Fruit fly (Drosophila melanogaster): ENCODE data around the gene Sod1.

The Sod1 gene

DNA sequence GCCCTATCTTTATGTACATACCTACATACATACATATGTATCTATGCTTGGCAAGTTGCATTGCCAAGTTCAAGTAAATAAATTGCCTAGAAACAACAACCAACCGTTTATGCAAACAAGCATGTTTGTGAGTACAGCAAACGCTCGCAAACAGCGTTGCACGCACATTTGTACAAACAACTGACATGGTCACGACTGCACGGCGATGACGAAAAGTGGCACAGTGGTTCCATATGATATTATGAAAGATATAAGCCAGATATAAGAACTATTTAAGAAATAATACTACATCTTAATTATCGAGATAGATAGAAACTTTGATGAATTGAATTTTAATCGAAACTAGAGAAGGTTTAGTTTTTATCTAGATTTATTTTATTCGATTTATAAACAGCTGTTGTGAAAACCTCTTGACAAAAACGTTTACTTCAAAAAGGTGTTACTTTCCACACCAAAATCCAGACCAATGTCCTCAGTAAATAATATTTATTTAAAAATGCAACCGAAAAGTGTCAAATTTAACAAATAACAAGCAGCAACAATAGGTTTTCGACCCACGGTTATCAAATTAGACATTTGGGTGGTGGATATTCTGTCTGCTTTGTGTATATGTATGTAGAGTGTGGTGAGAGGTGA is 23.6 kb downstream of the Sod1 start (continued):
- TF ChIP-seq vvl (GFP tag; IDR thresholded peaks at IDR 0.05), result peak; percentile 79
- TF ChIP-seq ind (GFP tag; optimal IDR thresholded peaks at IDR 0.05), result peak; percentile 87
- peak in 1 of 2 experiments; percentile 62 for TF ChIP-seq insv (GFP tag; optimal IDR thresholded peaks at IDR 0.05)
- TF ChIP-seq CG18764 (GFP tag; optimal IDR thresholded peaks at IDR 0.05), result peak; percentile 81
- TF ChIP-seq Lhr (GFP tag; optimal IDR thresholded peaks at IDR 0.05), result peak; percentile 81
- peak; percentile 27 for TF ChIP-seq pros (GFP tag; optimal IDR thresholded peaks at IDR 0.05)
- TF ChIP-seq Elba2 (GFP tag; optimal IDR thresholded peaks at IDR 0.05), result peak; percentile 65
- TF ChIP-seq Hr51 (GFP tag; optimal IDR thresholded peaks at IDR 0.05), result peak; percentile 68 to 97
- peak; percentile 86 for TF ChIP-seq unpg (GFP tag; optimal IDR thresholded peaks at IDR 0.05)
- TF ChIP-seq al (GFP tag; IDR thresholded peaks at IDR 0.05), result peak; percentile 47; the same call in 1 of the 2 replicates
- no peak; the same call in 1 of the 2 replicates for TF ChIP-seq Dip2 (GFP tag; IDR thresholded peaks at IDR 0.05)
- TF ChIP-seq CG15514 (GFP tag; optimal IDR thresholded peaks at IDR 0.05), result peak; percentile 68
- peak; percentile 10 for TF ChIP-seq abd-A (tag; optimal IDR thresholded peaks at IDR 0.05)
- TF ChIP-seq Fer2 (tag; optimal IDR thresholded peaks at IDR 0.05), result no peak
- peak; percentile 74 for TF ChIP-seq CG34422 (GFP tag; IDR thresholded peaks at IDR 0.05)
- peak; percentile 89 for TF ChIP-seq lilli (GFP tag; optimal IDR thresholded peaks at IDR 0.05)
- peak; percentile 87 for TF ChIP-seq CG1602 (GFP tag; optimal IDR thresholded peaks at IDR 0.05)
- peak; percentile 77 for TF ChIP-seq CG18011 (GFP tag; optimal IDR thresholded peaks at IDR 0.05)
- TF ChIP-seq Fer1 (GFP tag; optimal IDR thresholded peaks at IDR 0.05), result peak; percentile 91
- no peak; the same call in none of the 2 replicates for TF ChIP-seq Ravus (GFP tag; IDR thresholded peaks at IDR 0.05)
- peak; percentile 53; the same call in 1 of the 3 replicates for TF ChIP-seq Dbx (GFP tag; IDR thresholded peaks at IDR 0.05)
- peak; percentile 94 for TF ChIP-seq dmrt99B (tag; optimal IDR thresholded peaks at IDR 0.05)
- no peak for TF ChIP-seq bigmax (GFP tag; optimal IDR thresholded peaks at IDR 0.05)
- TF ChIP-seq HLHmδ (GFP tag; optimal IDR thresholded peaks at IDR 0.05), result peak; percentile 65
- peak; percentile 68; the same call in 1 of the 2 replicates for TF ChIP-seq CG10366 (GFP tag; IDR thresholded peaks at IDR 0.05)
- peak; percentile 91 for TF ChIP-seq so (GFP tag; IDR thresholded peaks at IDR 0.05)
- TF ChIP-seq BtbVII (GFP tag; optimal IDR thresholded peaks at IDR 0.05), result peak; percentile 78
- no peak for TF ChIP-seq Poxn (GFP tag; IDR thresholded peaks at IDR 0.05)
- TF ChIP-seq Bdp1 (GFP tag; optimal IDR thresholded peaks at IDR 0.05), result peak; percentile 79
- TF ChIP-seq ham (GFP tag; IDR thresholded peaks at IDR 0.05), result no peak
- peak; percentile 63 for TF ChIP-seq Dad (GFP tag; optimal IDR thresholded peaks at IDR 0.05)
- TF ChIP-seq Ada2b (GFP tag; IDR thresholded peaks at IDR 0.05), result peak; percentile 82
- TF ChIP-seq chinmo (GFP tag; IDR thresholded peaks at IDR 0.05; ENCODE audit: partially characterized antibody), result peak; percentile 65; the same call in 1 of the 4 replicates
- TF ChIP-seq rib (GFP tag; IDR thresholded peaks at IDR 0.05), result no peak
- TF ChIP-seq CG14860 (GFP tag; IDR thresholded peaks at IDR 0.05; ENCODE audit: partially characterized antibody), result peak; percentile 47; the same call in 1 of the 3 replicates
- no peak for TF ChIP-seq ftz-f1 (GFP tag; optimal IDR thresholded peaks at IDR 0.05)
- TF ChIP-seq Tbp (GFP tag; optimal IDR thresholded peaks at IDR 0.05), result no peak
- TF ChIP-seq jing (GFP tag; optimal IDR thresholded peaks at IDR 0.05), result peak; percentile 79
- TF ChIP-seq CG7786 (GFP tag; optimal IDR thresholded peaks at IDR 0.05), result peak; percentile 63
- TF ChIP-seq CG1792 (GFP tag; optimal IDR thresholded peaks at IDR 0.05), result peak; percentile 77
- TF ChIP-seq CG3065 (GFP tag; optimal IDR thresholded peaks at IDR 0.05), result peak; percentile 68
- TF ChIP-seq CG6175 (GFP tag; IDR thresholded peaks at IDR 0.05), result no peak
- no peak for TF ChIP-seq sc (optimal IDR thresholded peaks at IDR 0.05)
- peak; percentile 89 for TF ChIP-seq sc (GFP tag; optimal IDR thresholded peaks at IDR 0.05)
- TF ChIP-seq Sin3A (optimal IDR thresholded peaks at IDR 0.05), result no peak
- peak; percentile 79 for TF ChIP-seq NK7.1 (GFP tag; optimal IDR thresholded peaks at IDR 0.05)
- TF ChIP-seq CG31224 (GFP tag; IDR thresholded peaks at IDR 0.05), result 0 out of 2 replicates have a peak, but pooled peaks have one; percentile 32
- TF ChIP-seq CG7556 (GFP tag; optimal IDR thresholded peaks at IDR 0.05), result peak; percentile 98
- peak; percentile 52 for TF ChIP-seq CG10654 (GFP tag; optimal IDR thresholded peaks at IDR 0.05)
- no peak for TF ChIP-seq CG3995 (GFP tag; optimal IDR thresholded peaks at IDR 0.05)

Measured in whole organism, embryonic.